Fruit fly (Drosophila melanogaster) whole organism, embryonic: Measurements from ENCODE around the gene tj.
A peak's percentile ranks its signal among the peaks of the same experiment; 100 is the strongest.

ENCODE experiments used
- Aef1 ChIP-seq: fragments of 200-800 bp; sonication (Bioruptor generic); IDR thresholded peaks from 3 replicates; pipeline ENCODE4 v1.3.6; 2022; ENCODE audit warnings: missing biosample characterization, missing genetic modification characterization
- CG11093 ChIP-seq: fragments of 200-800 bp; sonication (Bioruptor generic); IDR thresholded peaks from 3 replicates; pipeline ENCODE4 v1.3.6; 2022; ENCODE audit warnings: missing biosample characterization, missing genetic modification characterization
- CG12299 ChIP-seq: fragments of 200-800 bp; sonication (Bioruptor generic); optimal IDR thresholded peaks from 2 replicates; lab custom pipeline; 2018; ENCODE audit warnings: missing biosample characterization, mild to moderate bottlenecking, missing genetic modification characterization
- CG31224 ChIP-seq: fragments of 200-800 bp; sonication (Bioruptor generic); IDR thresholded peaks from 2 replicates; pipeline ENCODE4 v1.3.6; 2022; ENCODE audit warnings: missing biosample characterization, missing genetic modification characterization
- Dbx ChIP-seq: fragments of 200-800 bp; sonication (Bioruptor generic); IDR thresholded peaks from 3 replicates; pipeline ENCODE4 v1.3.6; 2022; ENCODE audit warnings: missing biosample characterization, missing genetic modification characterization
- Deaf1 ChIP-seq: fragments of 200-800 bp; optimal IDR thresholded peaks from 3 replicates; lab custom pipeline; 2019; ENCODE audit warnings: missing biosample characterization, mild to moderate bottlenecking, missing genetic modification characterization, moderate library complexity
- Dll ChIP-seq: fragments of 200-800 bp; sonication (Bioruptor generic); IDR thresholded peaks from 4 replicates; pipeline ENCODE4 v1.3.6; 2022; ENCODE audit warnings: missing biosample characterization, missing genetic modification characterization; ENCODE audit not compliant: partially characterized antibody
- Ets65A ChIP-seq: fragments of 200-800 bp; sonication (Bioruptor generic); peaks from one replicate; lab custom pipeline; 2016; ENCODE audit warnings: missing biosample characterization, missing genetic modification characterization
- H15 ChIP-seq: fragments of 200-800 bp; sonication (Bioruptor generic); IDR thresholded peaks from 3 replicates; pipeline ENCODE4 v1.3.6; 2022; ENCODE audit warnings: missing biosample characterization, missing genetic modification characterization
- MBD-R2 ChIP-seq: fragments of 200-800 bp; sonication (Bioruptor generic); IDR thresholded peaks from 2 replicates; pipeline ENCODE4 v1.3.6; 2022; ENCODE audit warnings: missing biosample characterization, missing genetic modification characterization
- Med ChIP-seq: fragments of 200-800 bp; sonication (Bioruptor generic); peaks from one replicate; lab custom pipeline; 2016; ENCODE audit warnings: missing biosample characterization, missing genetic modification characterization, mild to moderate bottlenecking, inconsistent platforms, moderate library complexity
- Pdp1 ChIP-seq, 2 experiments: fragments of 200-800 bp; sonication (Bioruptor generic); optimal IDR thresholded peaks; 3 replicates each; lab custom pipeline; 2016; ENCODE audit warnings: missing biosample characterization in 2 of 2, missing genetic modification characterization in 2 of 2, mild to moderate bottlenecking in 1 of 2, moderate library complexity in 1 of 2
- Sox100B ChIP-seq: fragments of 200-800 bp; sonication (Bioruptor generic); optimal IDR thresholded peaks from 3 replicates; lab custom pipeline; 2018; ENCODE audit warnings: missing biosample characterization, mild to moderate bottlenecking, missing genetic modification characterization
- crp ChIP-seq, 2 experiments: fragments of 200-800 bp; sonication (Bioruptor generic); optimal IDR thresholded peaks; 2 replicates in 1 of 2; 3 replicates in 1 of 2; lab custom pipeline; 2017; ENCODE audit warnings: missing biosample characterization in 2 of 2, missing genetic modification characterization in 2 of 2, mild to moderate bottlenecking in 1 of 2, moderate library complexity in 1 of 2
- ewg ChIP-seq: fragments of 200-800 bp; sonication (Bioruptor generic); optimal IDR thresholded peaks from 3 replicates; lab custom pipeline; 2017; ENCODE audit warnings: mild to moderate bottlenecking, missing biosample characterization, missing genetic modification reagents, missing genetic modification characterization
- hth ChIP-seq: fragments of >200 bp; optimal IDR thresholded peaks from 2 replicates; lab custom pipeline; 2017; ENCODE audit warnings: inconsistent platforms
- seq ChIP-seq: fragments of 200-800 bp; sonication (Bioruptor generic); IDR thresholded peaks from 2 replicates; pipeline ENCODE4 v1.3.6; 2022; ENCODE audit warnings: missing biosample characterization, missing genetic modification characterization

tj gene

DNA sequence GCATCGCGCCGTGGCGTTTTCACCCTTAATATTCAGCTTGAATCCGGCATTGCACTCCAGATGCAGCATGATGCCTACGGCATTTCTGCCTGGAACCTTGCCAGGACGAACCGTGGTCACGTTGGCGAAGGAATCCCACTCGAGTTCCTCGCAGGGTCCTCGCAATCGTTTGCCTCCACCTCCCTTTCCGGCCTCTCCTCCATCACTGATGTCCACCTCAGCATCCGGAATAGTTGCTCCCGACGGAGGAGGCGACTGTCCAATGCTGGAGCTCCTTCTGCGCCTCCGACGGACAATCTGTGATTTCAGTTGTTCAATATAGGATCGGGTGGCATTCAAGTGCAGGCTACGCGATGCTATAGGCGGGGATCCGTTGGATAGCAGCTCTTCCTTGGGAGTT is 48.1 kb downstream of the tj start:
- TF ChIP-seq Ets65A (GFP tag; lab: Kevin White, UChicago) (peak; percentile 91), H15 (GFP tag; lab: Robert Waterston, UW) (no peak)

- TF ChIP-seq Dll: no peak
- no peak for TF ChIP-seq hth
- TF ChIP-seq CG31224 (GFP tag; lab: Robert Waterston, UW): no peak
- TF ChIP-seq Sox100B (GFP tag; lab: Kevin White, UChicago): no peak
- peak; percentile 53 for TF ChIP-seq Med (GFP tag; lab: Kevin White, UChicago)
- no peak for TF ChIP-seq Deaf1 (tag; lab: Kevin White, UChicago)
- no peak for TF ChIP-seq MBD-R2 (GFP tag; lab: Robert Waterston, UW)
- TF ChIP-seq seq (GFP tag; lab: Robert Waterston, UW): peak; percentile 16; the same call in 1 of the 2 replicates
- peak in 1 of 2 experiments; percentile 79 for TF ChIP-seq Pdp1 (GFP tag; optimal IDR thresholded peaks at IDR 0.05; lab: Kevin White, UChicago)
- TF ChIP-seq Aef1 (GFP tag; lab: Robert Waterston, UW): no peak
- peak; percentile 80 for TF ChIP-seq ewg (GFP tag; lab: Kevin White, UChicago)
- TF ChIP-seq crp (GFP tag; optimal IDR thresholded peaks at IDR 0.05; lab: Kevin White, UChicago): peak in 1 of 2 experiments; percentile 9
- no peak for TF ChIP-seq CG12299
- TF ChIP-seq Dbx (GFP tag; lab: Robert Waterston, UW): no peak
- no peak for TF ChIP-seq CG11093
These were observed 52.0 kb downstream of the tj start for dm6 chr2L:19516062-19516461.
